Fruit fly (Drosophila melanogaster) ovary, adult (tissue): ENCODE measurements around the gene Icmt.

ENCODE experiments used
- CG17801 ChIP-seq: fragments of 200-800 bp; optimal IDR thresholded peaks from 2 replicates; lab custom pipeline; 2019; ENCODE audit warnings: missing biosample characterization, mild to moderate bottlenecking, missing genetic modification characterization, moderate library complexity; ENCODE audit not compliant: partially characterized antibody

Icmt gene

dm6 chr3L:13058429-13058828 is 40.4 kb downstream of the Icmt start:
- TF ChIP-seq CG17801 (GFP tag; lab: Kevin White, UChicago) = no peak

- TF ChIP-seq CG17801 (GFP tag; lab: Kevin White, UChicago) = no peak
Observed at dm6 chr3L:13061322-13061809, 43.3 kb downstream of the Icmt start, which contains the start of the genes CG14115 and CG34428. Gene CG14115, minus strand, starts transcription at chr3L:13061422. Gene CG34428, plus strand, starts transcription at chr3L:13061759.

dm6 chr3L:13062746-13063145 is 44.7 kb downstream of the Icmt start, which contains the start of gene CG34429:
Gene CG34429, plus strand, starts transcription at chr3L:13063046.
- TF ChIP-seq CG17801 (GFP tag; lab: Kevin White, UChicago) = no peak

dm6 chr3L:13064346-13064745 is 46.3 kb downstream of the Icmt start:
- no peak for TF ChIP-seq CG17801 (GFP tag; lab: Kevin White, UChicago)

- no peak for TF ChIP-seq CG17801 (GFP tag; lab: Kevin White, UChicago)
Observed at dm6 chr3L:13064935-13065334, 46.9 kb downstream of the Icmt start.

- TF ChIP-seq CG17801 (GFP tag; lab: Kevin White, UChicago) = no peak
Observed at dm6 chr3L:13065619-13066018, 47.6 kb downstream of the Icmt start.

- no peak for TF ChIP-seq CG17801 (GFP tag; lab: Kevin White, UChicago)
Observed at dm6 chr3L:13066220-13066619, 48.2 kb downstream of the Icmt start.

- TF ChIP-seq CG17801 (GFP tag; lab: Kevin White, UChicago) = no peak
Observed at dm6 chr3L:13068293-13068692, 50.2 kb downstream of the Icmt start.
